Fruit fly (Drosophila melanogaster): Measurements from ENCODE around the gene pira.

pira gene

dm6 chrX:12724287-12725186 lies 38.9 kb downstream of the pira start (continued):
- TF ChIP-seq exex (tag; optimal IDR thresholded peaks at IDR 0.05), result no peak
- peak; percentile 28 for TF ChIP-seq dmrt11E (tag; optimal IDR thresholded peaks at IDR 0.05)
- no peak for TF ChIP-seq chn (GFP tag; optimal IDR thresholded peaks at IDR 0.05)
- peak; percentile 94 for TF ChIP-seq crol (GFP tag; IDR thresholded peaks at IDR 0.05)
- TF ChIP-seq Hr51 (GFP tag; optimal IDR thresholded peaks at IDR 0.05), result peak in 1 of 2 experiments; percentile 52
- TF ChIP-seq pros (GFP tag; optimal IDR thresholded peaks at IDR 0.05), result peak; percentile 50
- peak; percentile 14 for TF ChIP-seq odd (GFP tag; optimal IDR thresholded peaks at IDR 0.05)
- no peak for TF ChIP-seq maf-S (GFP tag; optimal IDR thresholded peaks at IDR 0.05)
- TF ChIP-seq CG18764 (GFP tag; optimal IDR thresholded peaks at IDR 0.05), result no peak
- no peak for TF ChIP-seq CG2889 (GFP tag; IDR thresholded peaks at IDR 0.05)
- TF ChIP-seq zen2 (GFP tag; IDR thresholded peaks at IDR 0.05; ENCODE audit: partially characterized antibody), result no peak
- TF ChIP-seq pum (GFP tag; optimal IDR thresholded peaks at IDR 0.05), result peak; percentile 5
- no peak for TF ChIP-seq Vsx1 (GFP tag; optimal IDR thresholded peaks at IDR 0.05)
- peak; percentile 44 for TF ChIP-seq CG10979 (tag; optimal IDR thresholded peaks at IDR 0.05)
- TF ChIP-seq CG12219 (GFP tag; optimal IDR thresholded peaks at IDR 0.05), result peak; percentile 7
- no peak for TF ChIP-seq HLH4C (GFP tag; IDR thresholded peaks at IDR 0.05; ENCODE audit: partially characterized antibody)
- peak; percentile 3 for TF ChIP-seq Blimp-1 (GFP tag; optimal IDR thresholded peaks at IDR 0.05)
- no peak for TF ChIP-seq D (optimal IDR thresholded peaks at IDR 0.05)
- peak; percentile 19 for TF ChIP-seq D (GFP tag; optimal IDR thresholded peaks at IDR 0.05)
- TF ChIP-seq Six4 (GFP tag; optimal IDR thresholded peaks at IDR 0.05), result no peak
- TF ChIP-seq CG31365 (tag; optimal IDR thresholded peaks at IDR 0.05), result no peak
- TF ChIP-seq scrt (GFP tag; optimal IDR thresholded peaks at IDR 0.05), result no peak
- no peak for TF ChIP-seq NfI (GFP tag; optimal IDR thresholded peaks at IDR 0.05)
- no peak for TF ChIP-seq Sry-δ (GFP tag; optimal IDR thresholded peaks at IDR 0.05)
- no peak for TF ChIP-seq Poxn (GFP tag; IDR thresholded peaks at IDR 0.05)
- no peak for TF ChIP-seq Max (GFP tag; optimal IDR thresholded peaks at IDR 0.05)

- TF ChIP-seq Pdp1 (GFP tag; optimal IDR thresholded peaks at IDR 0.05) (peak in 1 of 2 experiments; percentile 15), caup (GFP tag; optimal IDR thresholded peaks at IDR 0.05; ENCODE audit: severe bottlenecking) (peak; percentile 52), rib (GFP tag; IDR thresholded peaks at IDR 0.05) (peak; percentile 31; the same call in 1 of the 2 replicates), CoRest (tag; optimal IDR thresholded peaks at IDR 0.05) (no peak), mirr (GFP tag; optimal IDR thresholded peaks at IDR 0.05) (peak; percentile 93), Fer3 (tag; optimal IDR thresholded peaks at IDR 0.05) (peak; percentile 14), CG12659 (GFP tag; optimal IDR thresholded peaks at IDR 0.05) (peak; percentile 10), CG13296 (GFP tag; optimal IDR thresholded peaks at IDR 0.05) (peak; percentile 48), eve (GFP tag; optimal IDR thresholded peaks at IDR 0.05) (no peak), gem (tag; optimal IDR thresholded peaks at IDR 0.05) (peak; percentile 2), org-1 (GFP tag; optimal IDR thresholded peaks at IDR 0.05) (no peak), ranshi (GFP tag; IDR thresholded peaks at IDR 0.05) (no peak), cwo (GFP tag; optimal IDR thresholded peaks at IDR 0.05) (peak; percentile 84), Dp (GFP tag; optimal IDR thresholded peaks at IDR 0.05) (no peak), CG18599 (GFP tag; optimal IDR thresholded peaks at IDR 0.05) (peak; percentile 23), odd (GFP tag; optimal IDR thresholded peaks at IDR 0.05) (peak; percentile 24), unpg (GFP tag; optimal IDR thresholded peaks at IDR 0.05) (peak; percentile 3), grn (GFP tag; optimal IDR thresholded peaks at IDR 0.05) (peak; percentile 91), hkb (optimal IDR thresholded peaks at IDR 0.05) (no peak), hkb (GFP tag; IDR thresholded peaks at IDR 0.05) (no peak), CG7987 (GFP tag; optimal IDR thresholded peaks at IDR 0.05) (peak; percentile 13), dpn (GFP tag; optimal IDR thresholded peaks at IDR 0.05) (no peak), Drgx (GFP tag; IDR thresholded peaks at IDR 0.05) (no peak; the same call in 1 of the 2 replicates)
Measured at dm6 chrX:12723332-12723731, 40.1 kb downstream of the pira start.

All from whole organism, embryonic.